Fruit fly (Drosophila melanogaster) whole organism, prepupa: ENCODE results near the gene Cad87A.

Experiments
- CG16779 ChIP-seq: fragments of 200-800 bp; sonication (Bioruptor generic); optimal IDR thresholded peaks from 3 replicates; lab custom pipeline; 2017; ENCODE audit warnings: missing biosample characterization, mild to moderate bottlenecking, missing genetic modification characterization
- CG4318 ChIP-seq: fragments of 200-800 bp; sonication (Bioruptor generic); optimal IDR thresholded peaks from 3 replicates; lab custom pipeline; 2017; ENCODE audit warnings: missing biosample characterization, mild to moderate bottlenecking, missing genetic modification characterization
- CG6276 ChIP-seq: fragments of 200-800 bp; sonication (Bioruptor generic); optimal IDR thresholded peaks from 2 replicates; lab custom pipeline; 2017; ENCODE audit warnings: missing biosample characterization, mild to moderate bottlenecking, missing genetic modification characterization
- Ets96B ChIP-seq: fragments of 200-800 bp; optimal IDR thresholded peaks from 2 replicates; lab custom pipeline; 2019; ENCODE audit warnings: missing biosample characterization, mild to moderate bottlenecking, missing genetic modification characterization, moderate library complexity
- OdsH ChIP-seq: fragments of 200-800 bp; sonication (Bioruptor generic); optimal IDR thresholded peaks from 3 replicates; lab custom pipeline; 2016; ENCODE audit warnings: missing biosample characterization, missing genetic modification characterization
- fkh ChIP-seq: fragments of 200-800 bp; sonication (Bioruptor generic); optimal IDR thresholded peaks from 3 replicates; lab custom pipeline; 2017; ENCODE audit warnings: missing biosample characterization, mild to moderate bottlenecking, missing genetic modification characterization, moderate library complexity
- salr ChIP-seq, 2 experiments: fragments of 200-800 bp; sonication (Bioruptor generic); optimal IDR thresholded peaks; 3 replicates each; lab custom pipeline; 2016 to 2018; ENCODE audit warnings: missing biosample characterization in 2 of 2, missing genetic modification characterization in 2 of 2, mild to moderate bottlenecking in 1 of 2

- TF ChIP-seq salr (GFP tag; optimal IDR thresholded peaks at IDR 0.05; lab: Kevin White, UChicago) (no peak), CG16779 (no peak), OdsH (GFP tag; lab: Kevin White, UChicago) (no peak), CG6276 (GFP tag; lab: Kevin White, UChicago) (no peak), Ets96B (no peak), fkh (no peak), CG4318 (GFP tag; lab: Kevin White, UChicago) (no peak)
Measured at dm6 chr3R:11856295-11856694, 92.6 kb downstream of the Cad87A start.
